Fruit fly (Drosophila melanogaster) whole organism, adult: ENCODE data around the gene CG43438.

ENCODE experiments used
- CG11617 ChIP-seq: fragments of 200-800 bp; sonication (Bioruptor generic); optimal IDR thresholded peaks from 2 replicates; lab custom pipeline; 2017; ENCODE audit warnings: mild to moderate bottlenecking, missing biosample characterization, missing genetic modification reagents, missing genetic modification characterization
- CG12768 ChIP-seq: fragments of 200-800 bp; sonication (Bioruptor generic); optimal IDR thresholded peaks from 2 replicates; lab custom pipeline; 2017; ENCODE audit warnings: missing biosample characterization, missing genetic modification characterization, mild to moderate bottlenecking, moderate library complexity, missing genetic modification reagents
- CG14711 ChIP-seq: fragments of 200-800 bp; sonication (Bioruptor generic); optimal IDR thresholded peaks from 2 replicates; lab custom pipeline; 2018; ENCODE audit warnings: missing biosample characterization, mild to moderate bottlenecking, missing genetic modification characterization, moderate library complexity
- CG1620 ChIP-seq: fragments of 200-800 bp; sonication (Bioruptor generic); optimal IDR thresholded peaks from 2 replicates; lab custom pipeline; 2016; ENCODE audit warnings: missing biosample characterization, missing genetic modification characterization
- CG33017 ChIP-seq: fragments of 200-800 bp; sonication (Bioruptor generic); optimal IDR thresholded peaks from 2 replicates; lab custom pipeline; 2018; ENCODE audit warnings: missing biosample characterization, mild to moderate bottlenecking, missing genetic modification characterization, moderate library complexity
- CG5204 ChIP-seq: fragments of 200-800 bp; sonication (Bioruptor generic); optimal IDR thresholded peaks from 2 replicates; lab custom pipeline; 2016; ENCODE audit warnings: missing biosample characterization, missing genetic modification characterization
- CG7045 ChIP-seq: fragments of 200-800 bp; sonication (Bioruptor generic); optimal IDR thresholded peaks from 2 replicates; lab custom pipeline; 2017; ENCODE audit warnings: missing biosample characterization, mild to moderate bottlenecking, missing genetic modification characterization
- CG7101 ChIP-seq: fragments of 200-800 bp; sonication (Bioruptor generic); optimal IDR thresholded peaks from 2 replicates; lab custom pipeline; 2018; ENCODE audit warnings: missing biosample characterization, mild to moderate bottlenecking, missing genetic modification characterization, moderate library complexity
- Clk ChIP-seq: fragments of 200-800 bp; sonication (Bioruptor generic); optimal IDR thresholded peaks from 2 replicates; lab custom pipeline; 2017; ENCODE audit warnings: missing biosample characterization, missing genetic modification characterization
- Crg-1 ChIP-seq: fragments of 200-800 bp; sonication (Bioruptor generic); optimal IDR thresholded peaks from 2 replicates; lab custom pipeline; 2016; ENCODE audit warnings: missing biosample characterization, missing genetic modification characterization
- Hr96 ChIP-seq: fragments of 200-800 bp; sonication (Bioruptor generic); optimal IDR thresholded peaks from 2 replicates; lab custom pipeline; 2016; ENCODE audit warnings: missing biosample characterization, missing genetic modification characterization
- Mnt ChIP-seq: fragments of 200-800 bp; sonication (Bioruptor generic); optimal IDR thresholded peaks from 2 replicates; lab custom pipeline; 2016; ENCODE audit warnings: missing biosample characterization, mild to moderate bottlenecking, missing genetic modification characterization
- bab1 ChIP-seq: fragments of 200-800 bp; sonication (Bioruptor generic); optimal IDR thresholded peaks from 3 replicates; lab custom pipeline; 2019; ENCODE audit warnings: missing biosample characterization, mild to moderate bottlenecking, missing genetic modification characterization, moderate library complexity
- cic ChIP-seq: fragments of 200-800 bp; sonication (Bioruptor generic); optimal IDR thresholded peaks from 2 replicates; lab custom pipeline; 2017; ENCODE audit warnings: missing biosample characterization, mild to moderate bottlenecking, missing genetic modification characterization, moderate library complexity
- cnc ChIP-seq, 2 experiments: fragments of >200 bp; optimal IDR thresholded peaks; 2 replicates each; lab custom pipeline; 2017
- kay ChIP-seq: fragments of 200-800 bp; sonication (Bioruptor generic); peaks from one replicate; lab custom pipeline; 2016; ENCODE audit warnings: missing biosample characterization, missing genetic modification characterization, borderline replicate concordance
- ovo ChIP-seq: fragments of 200-800 bp; sonication (Bioruptor generic); optimal IDR thresholded peaks from 2 replicates; lab custom pipeline; 2016; ENCODE audit warnings: missing biosample characterization, missing genetic modification characterization
- pad ChIP-seq: fragments of 200-800 bp; sonication (Bioruptor generic); optimal IDR thresholded peaks from 3 replicates; lab custom pipeline; 2017; ENCODE audit warnings: missing biosample characterization, missing genetic modification characterization, mild to moderate bottlenecking, moderate library complexity, missing genetic modification reagents
- tj ChIP-seq: fragments of 200-800 bp; sonication (Bioruptor generic); optimal IDR thresholded peaks from 3 replicates; lab custom pipeline; 2017; ENCODE audit warnings: missing biosample characterization, mild to moderate bottlenecking, missing genetic modification characterization, moderate library complexity
- toe ChIP-seq: fragments of 200-800 bp; sonication (Bioruptor generic); optimal IDR thresholded peaks from 2 replicates; lab custom pipeline; 2016; ENCODE audit warnings: missing biosample characterization, missing genetic modification characterization

CG43438 gene

DNA sequence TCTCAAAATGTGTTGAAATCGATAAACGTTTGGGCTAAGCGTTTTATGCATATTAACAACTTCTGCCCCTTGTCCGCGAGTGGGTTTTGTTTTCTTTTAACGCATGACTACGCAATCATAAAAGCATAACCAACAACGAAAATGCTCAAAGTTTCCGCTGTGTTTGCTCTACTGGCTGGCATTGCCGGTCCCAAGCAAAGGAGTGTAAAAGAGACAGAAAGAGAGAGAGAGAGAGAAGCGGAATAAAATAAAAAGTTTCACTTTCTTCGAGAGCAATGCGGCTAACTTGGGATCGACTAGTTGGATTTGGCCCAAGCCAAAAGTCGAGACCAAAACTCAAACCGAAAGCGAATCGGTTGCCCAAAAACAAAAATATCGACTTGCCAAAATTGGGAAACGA, 33.2 kb upstream of the CG43438 start:
- TF ChIP-seq Hr96 (GFP tag; lab: Kevin White, UChicago): no peak
- TF ChIP-seq pad: no peak
- TF ChIP-seq Clk (GFP tag; lab: Kevin White, UChicago): no peak
- no peak for TF ChIP-seq tj (GFP tag; lab: Kevin White, UChicago)

DNA sequence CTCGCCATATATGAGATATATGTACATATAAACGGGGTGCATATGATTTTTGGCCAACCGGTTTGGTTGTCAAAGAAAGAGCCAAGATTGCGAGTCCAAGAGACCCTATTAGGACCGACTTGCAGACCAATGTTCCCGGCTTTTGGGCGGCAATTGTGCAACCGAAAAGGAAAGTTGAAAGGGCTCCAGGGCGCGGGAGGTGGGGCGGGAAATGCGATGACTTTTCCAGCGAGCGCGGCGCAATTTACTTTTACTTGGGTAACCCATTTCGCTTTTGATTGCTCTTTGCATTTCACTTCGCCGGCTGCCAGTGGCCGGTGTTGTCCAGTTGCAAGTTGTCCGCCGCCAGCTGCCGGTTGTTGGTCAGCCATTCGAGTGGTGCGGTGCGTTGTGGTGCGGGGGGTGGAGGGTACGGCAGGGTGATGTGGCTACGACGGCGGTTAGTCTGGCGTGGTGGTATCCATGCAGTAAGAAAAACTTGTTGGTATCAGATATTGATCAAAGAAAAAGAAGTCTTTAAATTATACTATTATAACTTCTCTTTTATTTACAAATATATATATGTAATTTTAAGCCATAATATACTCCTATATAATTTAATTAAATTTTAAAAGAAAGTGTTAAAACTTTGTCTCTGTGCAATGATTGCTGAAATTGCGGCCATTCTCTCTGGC, 30.9 kb upstream of the CG43438 start:
- no peak for TF ChIP-seq Crg-1 (GFP tag; lab: Kevin White, UChicago)
- no peak for TF ChIP-seq CG7101 (tag; lab: Kevin White, UChicago)
- no peak for TF ChIP-seq CG7045 (GFP tag; lab: Kevin White, UChicago)
- TF ChIP-seq cic (GFP tag; lab: Kevin White, UChicago): no peak
- TF ChIP-seq ovo (GFP tag; lab: Kevin White, UChicago): no peak
- no peak for TF ChIP-seq CG14711 (tag; lab: Kevin White, UChicago)
- TF ChIP-seq kay (GFP tag; lab: Kevin White, UChicago): no peak
- no peak for TF ChIP-seq cnc (optimal IDR thresholded peaks at IDR 0.05; lab: Kevin White, UChicago)
- no peak for TF ChIP-seq Clk (GFP tag; lab: Kevin White, UChicago)
- no peak for TF ChIP-seq Hr96 (GFP tag; lab: Kevin White, UChicago)
- TF ChIP-seq CG11617 (GFP tag; lab: Kevin White, UChicago): no peak
- TF ChIP-seq pad: no peak
- no peak for TF ChIP-seq tj (GFP tag; lab: Kevin White, UChicago)
- no peak for TF ChIP-seq CG33017 (tag; lab: Kevin White, UChicago)
- no peak for TF ChIP-seq CG12768 (GFP tag; lab: Kevin White, UChicago)
- no peak for TF ChIP-seq toe (GFP tag; lab: Kevin White, UChicago)
- TF ChIP-seq CG5204 (GFP tag; lab: Kevin White, UChicago): no peak
- TF ChIP-seq CG1620 (GFP tag; lab: Kevin White, UChicago): no peak

DNA sequence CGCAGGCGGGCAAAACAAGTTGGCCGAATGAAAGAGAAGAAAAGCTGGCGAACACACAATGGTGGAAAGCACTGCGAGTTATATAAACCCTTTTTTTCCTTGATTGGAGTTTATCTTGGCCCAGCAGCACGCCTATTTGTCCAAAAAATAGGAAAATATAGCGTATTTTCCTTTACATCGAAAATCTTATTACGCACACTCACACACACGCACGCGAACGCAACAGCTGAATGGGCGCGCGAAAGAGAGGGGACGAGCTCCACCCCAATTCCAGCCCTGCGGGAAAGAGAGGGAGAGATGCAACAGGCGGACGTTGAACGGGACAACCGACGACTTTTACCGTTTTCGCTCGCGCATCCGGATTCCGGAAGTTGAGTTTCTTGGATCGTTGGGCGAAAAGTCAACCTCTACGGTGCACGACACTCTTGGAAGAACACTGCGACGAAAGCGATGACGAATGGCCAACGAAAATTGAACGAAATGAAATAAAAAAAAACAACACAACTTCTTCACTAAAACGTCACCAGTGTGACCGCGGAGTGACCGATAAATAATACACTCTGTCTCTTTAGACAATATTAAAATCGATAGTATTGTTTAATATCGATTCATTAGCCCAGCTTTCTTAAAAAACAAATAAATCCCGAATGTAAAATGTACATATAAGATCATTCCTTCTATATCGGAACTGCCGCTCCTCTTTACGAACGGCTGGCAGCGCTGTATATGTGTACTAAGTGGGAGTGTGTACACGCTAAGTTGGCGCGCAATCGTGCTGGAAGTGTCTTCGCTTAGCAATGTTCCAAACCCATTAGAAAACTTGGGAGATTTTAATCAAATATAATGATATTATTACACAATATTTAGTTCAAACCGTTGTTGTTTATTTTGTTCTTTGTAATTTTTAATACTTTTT, 19.2 kb upstream of the CG43438 start, which contains the start of the genes Dlg5 and CG4970:
Gene Dlg5 (minus strand): TSS at position 556 of the 916 bp plus-strand sequence.
Gene CG4970 (plus strand): TSS at position 866 of the 916 bp plus-strand sequence.
- no peak for TF ChIP-seq CG5204 (GFP tag; lab: Kevin White, UChicago)
- TF ChIP-seq CG12768 (GFP tag; lab: Kevin White, UChicago): peak; percentile 45
- no peak for TF ChIP-seq Crg-1 (GFP tag; lab: Kevin White, UChicago)
- TF ChIP-seq Mnt (GFP tag; lab: Kevin White, UChicago): peak; percentile 17
- peak; percentile 92 for TF ChIP-seq cic (GFP tag; lab: Kevin White, UChicago)
- peak; percentile 52 for TF ChIP-seq pad
- TF ChIP-seq tj (GFP tag; lab: Kevin White, UChicago): peak; percentile 2
- TF ChIP-seq cnc (optimal IDR thresholded peaks at IDR 0.05; lab: Kevin White, UChicago): no peak
- TF ChIP-seq ovo (GFP tag; lab: Kevin White, UChicago): peak; percentile 75
- TF ChIP-seq bab1 (GFP tag; lab: Kevin White, UChicago): peak; percentile 9
- TF ChIP-seq Clk (GFP tag; lab: Kevin White, UChicago): no peak
- TF ChIP-seq Hr96 (GFP tag; lab: Kevin White, UChicago): peak; percentile 0
- TF ChIP-seq CG7101 (tag; lab: Kevin White, UChicago): no peak
- peak; percentile 7 for TF ChIP-seq CG7045 (GFP tag; lab: Kevin White, UChicago)

DNA sequence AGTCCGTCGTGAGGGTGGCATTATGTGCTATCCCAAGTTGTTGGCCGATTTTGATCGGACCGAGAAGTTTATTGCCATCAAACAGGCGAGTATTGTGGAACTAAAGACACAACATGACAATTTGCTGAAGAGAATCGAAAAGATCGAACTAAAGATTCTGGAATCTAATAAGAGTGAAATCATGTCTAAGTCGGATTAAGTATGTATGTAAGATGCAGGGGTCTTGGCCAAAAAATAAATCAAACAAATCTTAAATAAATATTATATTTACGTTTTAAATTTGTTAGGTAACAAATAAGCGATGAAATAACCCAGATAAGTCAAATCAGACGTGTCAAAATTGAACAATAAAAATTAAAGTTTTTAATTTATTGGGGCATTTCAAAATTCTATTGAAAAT, 16.4 kb upstream of the CG43438 start, which contains the start of gene CG14929:
Gene CG14929 (plus strand): TSS at position 301 of the 400 bp plus-strand sequence.
- TF ChIP-seq CG5204 (GFP tag; lab: Kevin White, UChicago) (no peak), CG11617 (GFP tag; lab: Kevin White, UChicago) (no peak), Clk (GFP tag; lab: Kevin White, UChicago) (no peak), CG1620 (GFP tag; lab: Kevin White, UChicago) (no peak), CG33017 (tag; lab: Kevin White, UChicago) (no peak), CG12768 (GFP tag; lab: Kevin White, UChicago) (no peak), Crg-1 (GFP tag; lab: Kevin White, UChicago) (no peak), kay (GFP tag; lab: Kevin White, UChicago) (no peak), pad (no peak), cnc (optimal IDR thresholded peaks at IDR 0.05; lab: Kevin White, UChicago) (no peak), bab1 (GFP tag; lab: Kevin White, UChicago) (no peak)

DNA sequence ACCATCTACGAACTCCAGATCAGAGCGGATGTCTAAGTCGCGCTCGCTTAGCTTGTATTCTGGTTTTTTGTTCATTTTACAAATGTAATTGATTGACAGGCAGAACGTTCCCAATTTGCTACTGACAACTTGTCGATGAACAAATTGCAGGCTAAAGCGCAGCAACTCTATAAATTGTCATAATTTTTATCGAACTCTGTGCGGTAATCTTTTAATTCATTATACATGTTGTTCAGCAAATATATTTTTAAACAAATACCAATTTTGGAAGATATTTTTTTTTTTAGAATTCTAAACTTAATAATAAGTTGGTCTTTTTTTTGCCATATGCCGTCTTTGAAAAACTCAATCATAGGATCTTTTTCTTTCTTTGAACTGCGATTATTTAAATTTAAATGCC, 14.8 kb upstream of the CG43438 start, which contains the start of gene CG14930:
Gene CG14930 (minus strand): TSS at position 101 of the 400 bp plus-strand sequence.
- TF ChIP-seq cic (GFP tag; lab: Kevin White, UChicago): no peak
- no peak for TF ChIP-seq CG14711 (tag; lab: Kevin White, UChicago)
- no peak for TF ChIP-seq kay (GFP tag; lab: Kevin White, UChicago)
- no peak for TF ChIP-seq cnc (optimal IDR thresholded peaks at IDR 0.05; lab: Kevin White, UChicago)
- no peak for TF ChIP-seq CG7045 (GFP tag; lab: Kevin White, UChicago)
- TF ChIP-seq bab1 (GFP tag; lab: Kevin White, UChicago): no peak
- no peak for TF ChIP-seq CG11617 (GFP tag; lab: Kevin White, UChicago)
- TF ChIP-seq ovo (GFP tag; lab: Kevin White, UChicago): no peak
- TF ChIP-seq toe (GFP tag; lab: Kevin White, UChicago): no peak
- no peak for TF ChIP-seq CG7101 (tag; lab: Kevin White, UChicago)
- no peak for TF ChIP-seq pad
- no peak for TF ChIP-seq tj (GFP tag; lab: Kevin White, UChicago)
- no peak for TF ChIP-seq Hr96 (GFP tag; lab: Kevin White, UChicago)
- TF ChIP-seq CG33017 (tag; lab: Kevin White, UChicago): no peak
- TF ChIP-seq CG12768 (GFP tag; lab: Kevin White, UChicago): no peak
